Worm (Caenorhabditis elegans) whole organism, midembryonic: ENCODE measurements around the gene C49A9.5.

Experiments used
- flt-1 ChIP-seq: fragments of 200-800 bp; sonication (Bioruptor generic); IDR thresholded peaks from 2 replicates; pipeline ENCODE4 v1.3.6; 2022; ENCODE audit warnings: missing genetic modification characterization, missing compliant biosample characterization
- klf-2 ChIP-seq: fragments of 200-800 bp; sonication (Bioruptor generic); conservative IDR thresholded peaks from 2 replicates; pipeline ENCODE4 v1.3.6; 2022; ENCODE audit warnings: missing genetic modification reagents, missing genetic modification characterization, missing compliant biosample characterization
- ref-1 ChIP-seq: fragments of 200-800 bp; sonication (Bioruptor generic); conservative IDR thresholded peaks from 2 replicates; pipeline ENCODE4 v1.3.6; 2022; ENCODE audit warnings: missing genetic modification reagents, missing genetic modification characterization, missing compliant biosample characterization
- tab-1 ChIP-seq: fragments of 200-800 bp; sonication (Bioruptor generic); IDR thresholded peaks from 2 replicates; pipeline ENCODE4 v1.3.6; 2022; ENCODE audit warnings: missing genetic modification characterization, missing compliant biosample characterization

DNA sequence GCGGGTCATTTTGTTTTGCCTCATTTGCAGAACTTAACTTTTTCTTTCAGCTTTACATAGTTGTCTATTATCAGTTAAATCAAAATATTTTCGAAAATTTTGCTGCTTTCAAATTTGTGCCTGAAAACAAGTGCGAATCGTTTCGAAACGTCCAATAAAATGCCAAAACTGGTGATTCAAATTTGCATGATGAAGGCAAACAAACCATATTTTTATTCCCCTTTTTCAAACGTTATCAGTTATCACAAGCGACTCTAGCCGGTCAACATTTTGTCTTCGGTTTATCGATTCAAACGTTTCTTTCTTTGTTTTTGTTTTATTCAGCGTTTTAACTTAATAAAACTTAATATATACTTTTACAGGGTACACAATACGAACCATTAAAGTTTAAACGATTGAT, 2.9 kb upstream of the C49A9.5 start, which contains the start of the genes ugt-24 and C49A9.6:
- TF ChIP-seq klf-2 (GFP tag; lab: Robert Waterston, UW) (no peak), flt-1 (GFP tag; lab: Robert Waterston, UW) (no peak), ref-1 (GFP tag; lab: Robert Waterston, UW) (no peak), tab-1 (GFP tag; lab: Robert Waterston, UW) (no peak)
